Fruit fly (Drosophila melanogaster) whole organism, embryonic: ENCODE data around the gene D.
A peak's percentile ranks its signal among the peaks of the same experiment; 100 is the strongest.

Experiments
- Bdp1 ChIP-seq: fragments of 200-800 bp; sonication (Bioruptor generic); optimal IDR thresholded peaks from 3 replicates; lab custom pipeline; 2016; ENCODE audit warnings: missing biosample characterization, missing genetic modification characterization
- CG10654 ChIP-seq: fragments of 200-800 bp; sonication (Bioruptor generic); optimal IDR thresholded peaks from 2 replicates; lab custom pipeline; 2016; ENCODE audit warnings: missing biosample characterization, missing genetic modification characterization
- CG11696 ChIP-seq: fragments of 200-800 bp; sonication (Bioruptor generic); IDR thresholded peaks from 2 replicates; pipeline ENCODE4 v1.3.6; 2022; ENCODE audit warnings: missing biosample characterization, missing genetic modification characterization
- CG12104 ChIP-seq: fragments of 200-800 bp; sonication (Bioruptor generic); optimal IDR thresholded peaks from 3 replicates; lab custom pipeline; 2016; ENCODE audit warnings: missing biosample characterization, missing genetic modification characterization
- CG1233 ChIP-seq: fragments of 200-800 bp; sonication (Bioruptor generic); optimal IDR thresholded peaks from 4 replicates; lab custom pipeline; 2018; ENCODE audit warnings: missing biosample characterization, mild to moderate bottlenecking, missing genetic modification characterization
- CG12391 ChIP-seq: fragments of 200-800 bp; sonication (Bioruptor generic); optimal IDR thresholded peaks from 3 replicates; lab custom pipeline; 2018; ENCODE audit warnings: missing biosample characterization, mild to moderate bottlenecking, missing genetic modification characterization, moderate library complexity
- CG12659 ChIP-seq: fragments of 200-800 bp; sonication (Bioruptor generic); optimal IDR thresholded peaks from 3 replicates; lab custom pipeline; 2017; ENCODE audit warnings: mild to moderate bottlenecking, missing biosample characterization, missing genetic modification reagents, missing genetic modification characterization
- CG13296 ChIP-seq: fragments of 200-800 bp; sonication (Bioruptor generic); optimal IDR thresholded peaks from 3 replicates; lab custom pipeline; 2018; ENCODE audit warnings: missing biosample characterization, mild to moderate bottlenecking, missing genetic modification characterization
- CG14710 ChIP-seq: fragments of 200-800 bp; sonication (Bioruptor generic); optimal IDR thresholded peaks from 3 replicates; lab custom pipeline; 2019; ENCODE audit warnings: missing biosample characterization, mild to moderate bottlenecking, missing genetic modification characterization, moderate library complexity
- CG1529 ChIP-seq: fragments of 200-800 bp; sonication (Bioruptor generic); optimal IDR thresholded peaks from 3 replicates; lab custom pipeline; 2018; ENCODE audit warnings: missing biosample characterization, missing genetic modification characterization
- CG17186 ChIP-seq: fragments of 200-800 bp; sonication (Bioruptor generic); optimal IDR thresholded peaks from 3 replicates; lab custom pipeline; 2017; ENCODE audit warnings: missing biosample characterization, missing genetic modification reagents, missing genetic modification characterization
- CG18262 ChIP-seq: fragments of 200-800 bp; optimal IDR thresholded peaks from 3 replicates; lab custom pipeline; 2019; ENCODE audit warnings: missing biosample characterization, mild to moderate bottlenecking, missing genetic modification characterization, moderate library complexity
- CG18599 ChIP-seq: fragments of 200-800 bp; sonication (Bioruptor generic); optimal IDR thresholded peaks from 3 replicates; lab custom pipeline; 2017; ENCODE audit warnings: missing biosample characterization, missing genetic modification characterization, mild to moderate bottlenecking, moderate library complexity, missing genetic modification reagents
- CG18764 ChIP-seq: fragments of 200-800 bp; sonication (Bioruptor generic); optimal IDR thresholded peaks from 3 replicates; lab custom pipeline; 2016; ENCODE audit warnings: missing biosample characterization, missing genetic modification characterization
- CG2202 ChIP-seq: fragments of 200-800 bp; sonication (Bioruptor generic); optimal IDR thresholded peaks from 2 replicates; lab custom pipeline; 2018; ENCODE audit warnings: missing biosample characterization, mild to moderate bottlenecking, missing genetic modification characterization
- CG2712 ChIP-seq: fragments of 200-800 bp; optimal IDR thresholded peaks from 3 replicates; lab custom pipeline; 2019; ENCODE audit warnings: missing biosample characterization, mild to moderate bottlenecking, missing genetic modification characterization, moderate library complexity
- CG43689 ChIP-seq: fragments of 200-800 bp; sonication (Bioruptor generic); IDR thresholded peaks from 2 replicates; pipeline ENCODE4 v1.3.6; 2022; ENCODE audit warnings: missing biosample characterization, missing genetic modification characterization
- CG4707 ChIP-seq: fragments of 200-800 bp; sonication (Bioruptor generic); optimal IDR thresholded peaks from 2 replicates; lab custom pipeline; 2018; ENCODE audit warnings: missing biosample characterization, mild to moderate bottlenecking, missing genetic modification characterization, moderate library complexity
- CG5180 ChIP-seq: fragments of 200-800 bp; sonication (Bioruptor generic); optimal IDR thresholded peaks from 3 replicates; lab custom pipeline; 2017; ENCODE audit warnings: missing biosample characterization, missing genetic modification characterization, mild to moderate bottlenecking, moderate library complexity, missing genetic modification reagents
- CG6765 ChIP-seq: fragments of 200-800 bp; sonication (Bioruptor generic); optimal IDR thresholded peaks from 3 replicates; lab custom pipeline; 2017; ENCODE audit warnings: missing biosample characterization, mild to moderate bottlenecking, missing genetic modification characterization
- CG6813 ChIP-seq: fragments of 200-800 bp; sonication (Bioruptor generic); optimal IDR thresholded peaks from 2 replicates; lab custom pipeline; 2017; ENCODE audit warnings: missing biosample characterization, missing genetic modification characterization, mild to moderate bottlenecking, moderate library complexity, missing genetic modification reagents
- CG7928 ChIP-seq: fragments of 200-800 bp; sonication (Bioruptor generic); optimal IDR thresholded peaks from 2 replicates; lab custom pipeline; 2017; ENCODE audit warnings: missing biosample characterization, mild to moderate bottlenecking, missing genetic modification characterization
- CG9876 ChIP-seq: fragments of 200-800 bp; sonication (Bioruptor generic); optimal IDR thresholded peaks from 2 replicates; lab custom pipeline; 2016; ENCODE audit warnings: missing biosample characterization, missing genetic modification characterization
- D19A ChIP-seq: fragments of 200-800 bp; optimal IDR thresholded peaks from 3 replicates; lab custom pipeline; 2019; ENCODE audit warnings: missing biosample characterization, mild to moderate bottlenecking, missing genetic modification characterization, moderate library complexity
- Dbx ChIP-seq: fragments of 200-800 bp; sonication (Bioruptor generic); IDR thresholded peaks from 3 replicates; pipeline ENCODE4 v1.3.6; 2022; ENCODE audit warnings: missing biosample characterization, missing genetic modification characterization
- Hand ChIP-seq: fragments of 200-800 bp; sonication (Bioruptor generic); optimal IDR thresholded peaks from 2 replicates; lab custom pipeline; 2017; ENCODE audit warnings: mild to moderate bottlenecking, missing biosample characterization, missing genetic modification reagents, missing genetic modification characterization
- Taf1 ChIP-seq: fragments of 200-800 bp; sonication (Bioruptor generic); IDR thresholded peaks from 2 replicates; pipeline ENCODE4 v1.3.6; 2022; ENCODE audit warnings: missing biosample characterization, missing genetic modification characterization
- az2 ChIP-seq: fragments of 200-800 bp; sonication (Bioruptor generic); optimal IDR thresholded peaks from 3 replicates; lab custom pipeline; 2016; ENCODE audit warnings: missing biosample characterization, missing genetic modification characterization
- bab2 ChIP-seq: fragments of 200-800 bp; sonication (Bioruptor generic); optimal IDR thresholded peaks from 2 replicates; lab custom pipeline; 2016; ENCODE audit warnings: missing biosample characterization, missing genetic modification characterization
- bsh ChIP-seq, 2 experiments: fragments of 200-800 bp; sonication (Bioruptor generic); optimal IDR thresholded peaks; 2 replicates each; lab custom pipeline; 2017 to 2018; ENCODE audit warnings: mild to moderate bottlenecking in 2 of 2, missing biosample characterization in 2 of 2, missing genetic modification characterization in 2 of 2, moderate library complexity in 1 of 2
- cas ChIP-seq: fragments of 200-800 bp; sonication (Bioruptor generic); IDR thresholded peaks from 2 replicates; pipeline ENCODE4 v1.3.6; 2022; ENCODE audit warnings: missing biosample characterization, missing genetic modification characterization
- chm ChIP-seq: fragments of 200-800 bp; sonication (Bioruptor generic); IDR thresholded peaks from 2 replicates; pipeline ENCODE4 v1.3.6; 2022; ENCODE audit warnings: missing biosample characterization, missing genetic modification characterization
- da ChIP-seq: fragments of 200-800 bp; sonication (Bioruptor generic); optimal IDR thresholded peaks from 2 replicates; lab custom pipeline; 2016; ENCODE audit warnings: missing biosample characterization, missing genetic modification characterization
- dmrt99B ChIP-seq: fragments of 200-800 bp; sonication (Bioruptor generic); optimal IDR thresholded peaks from 2 replicates; lab custom pipeline; 2018; ENCODE audit warnings: missing biosample characterization, mild to moderate bottlenecking, missing genetic modification characterization, moderate library complexity
- dpn ChIP-seq, 2 experiments: fragments of 200-800 bp; sonication (Bioruptor generic); optimal IDR thresholded peaks; 3 replicates each; lab custom pipeline; 2016; ENCODE audit warnings: missing biosample characterization in 2 of 2, missing genetic modification characterization in 2 of 2
- eve ChIP-seq, 2 experiments: fragments of >200 bp; optimal IDR thresholded peaks; 2 replicates each; lab custom pipeline; 2017; ENCODE audit warnings: missing biosample characterization in 2 of 2, missing genetic modification characterization in 2 of 2
- hth ChIP-seq: fragments of >200 bp; optimal IDR thresholded peaks from 2 replicates; lab custom pipeline; 2017; ENCODE audit warnings: inconsistent platforms
- kay ChIP-seq: fragments of 200-800 bp; sonication (Bioruptor generic); optimal IDR thresholded peaks from 2 replicates; lab custom pipeline; 2016; ENCODE audit warnings: missing biosample characterization, missing genetic modification characterization
- kni ChIP-seq: fragments of 200-800 bp; sonication (Bioruptor generic); optimal IDR thresholded peaks from 3 replicates; lab custom pipeline; 2017; ENCODE audit warnings: mild to moderate bottlenecking, missing biosample characterization, missing genetic modification reagents, missing genetic modification characterization
- mam ChIP-seq: fragments of 200-800 bp; sonication (Bioruptor generic); optimal IDR thresholded peaks from 3 replicates; lab custom pipeline; 2016; ENCODE audit warnings: missing biosample characterization, missing genetic modification characterization
- nau ChIP-seq: fragments of 200-800 bp; sonication (Bioruptor generic); optimal IDR thresholded peaks from 3 replicates; lab custom pipeline; 2017; ENCODE audit warnings: missing biosample characterization, mild to moderate bottlenecking, missing genetic modification characterization, missing genetic modification reagents
- nerfin-1 ChIP-seq: fragments of 200-800 bp; sonication (Bioruptor generic); optimal IDR thresholded peaks from 3 replicates; lab custom pipeline; 2019; ENCODE audit warnings: missing biosample characterization, mild to moderate bottlenecking, missing genetic modification characterization, moderate library complexity
- odd ChIP-seq: fragments of 200-800 bp; sonication (Bioruptor generic); optimal IDR thresholded peaks from 2 replicates; lab custom pipeline; 2017; ENCODE audit warnings: missing biosample characterization, mild to moderate bottlenecking, missing genetic modification characterization
- org-1 ChIP-seq: fragments of 200-800 bp; sonication (Bioruptor generic); optimal IDR thresholded peaks from 2 replicates; lab custom pipeline; 2017; ENCODE audit warnings: missing biosample characterization, missing genetic modification characterization
- pfk ChIP-seq: fragments of 200-800 bp; sonication (Bioruptor generic); optimal IDR thresholded peaks from 2 replicates; lab custom pipeline; 2018; ENCODE audit warnings: missing biosample characterization, mild to moderate bottlenecking, missing genetic modification characterization, moderate library complexity
- pzg ChIP-seq: fragments of 200-800 bp; sonication (Bioruptor generic); optimal IDR thresholded peaks from 3 replicates; lab custom pipeline; 2018; ENCODE audit warnings: missing biosample characterization, mild to moderate bottlenecking, missing genetic modification characterization, moderate library complexity
- sens ChIP-seq: fragments of 200-800 bp; sonication (Bioruptor generic); peaks from one replicate; lab custom pipeline; 2016; ENCODE audit warnings: missing biosample characterization, missing genetic modification characterization
- sqz ChIP-seq: fragments of 200-800 bp; sonication (Bioruptor generic); optimal IDR thresholded peaks from 3 replicates; lab custom pipeline; 2018; ENCODE audit warnings: missing biosample characterization, mild to moderate bottlenecking, missing genetic modification characterization
- tio ChIP-seq: fragments of 200-800 bp; sonication (Bioruptor generic); optimal IDR thresholded peaks from 2 replicates; lab custom pipeline; 2017; ENCODE audit warnings: missing biosample characterization, missing genetic modification characterization, inconsistent platforms
- tup ChIP-seq: fragments of 200-800 bp; sonication (Bioruptor generic); optimal IDR thresholded peaks from 2 replicates; lab custom pipeline; 2016; ENCODE audit warnings: missing biosample characterization, mild to moderate bottlenecking, missing genetic modification characterization, moderate library complexity

D gene

dm6 chr3L:14195714-14196113, 17.3 kb upstream of the D start (continued):
- TF ChIP-seq Bdp1, result no peak
- TF ChIP-seq CG14710, result peak; percentile 26
- 0 out of 2 replicates have a peak, but pooled peaks have one; percentile 8 for TF ChIP-seq CG11696 (GFP tag; lab: Robert Waterston, UW)
- TF ChIP-seq CG10654 (GFP tag; lab: Kevin White, UChicago), result peak; percentile 1
- TF ChIP-seq nerfin-1, result peak; percentile 37
- TF ChIP-seq mam (GFP tag; lab: Kevin White, UChicago), result no peak
- TF ChIP-seq nau, result peak; percentile 58
- TF ChIP-seq D19A (tag; lab: Kevin White, UChicago), result peak; percentile 20
- peak; percentile 32 for TF ChIP-seq CG12659 (GFP tag; lab: Kevin White, UChicago)
- TF ChIP-seq odd (GFP tag; lab: Kevin White, UChicago), result peak; percentile 73
- peak; percentile 38 for TF ChIP-seq CG5180
- TF ChIP-seq CG13296 (GFP tag; lab: Kevin White, UChicago), result peak; percentile 55
- no peak for TF ChIP-seq kay (GFP tag; lab: Kevin White, UChicago)
- peak; percentile 26 for TF ChIP-seq CG6765 (GFP tag; lab: Kevin White, UChicago)
- peak; percentile 53 for TF ChIP-seq kni
- TF ChIP-seq Dbx (GFP tag; lab: Robert Waterston, UW), result 0 out of 3 replicates have a peak, but pooled peaks have one; percentile 21
- no peak for TF ChIP-seq pfk (GFP tag; lab: Kevin White, UChicago)
- peak; percentile 81 for TF ChIP-seq sens (GFP tag; lab: Kevin White, UChicago)
- TF ChIP-seq CG18599, result peak; percentile 53
- TF ChIP-seq tup (GFP tag; lab: Kevin White, UChicago), result peak; percentile 17
- TF ChIP-seq CG9876, result peak; percentile 1
- peak; percentile 52 for TF ChIP-seq CG1529 (GFP tag; lab: Kevin White, UChicago)
- TF ChIP-seq CG6813 (GFP tag; lab: Kevin White, UChicago), result peak; percentile 49
- peak; percentile 53 for TF ChIP-seq CG18262
- no peak for TF ChIP-seq Taf1 (GFP tag; lab: Robert Waterston, UW)
- TF ChIP-seq tio (GFP tag; lab: Kevin White, UChicago), result peak; percentile 17
- TF ChIP-seq CG18764 (GFP tag; lab: Kevin White, UChicago), result peak; percentile 25
- TF ChIP-seq dmrt99B (tag; lab: Kevin White, UChicago), result peak; percentile 38
- peak; percentile 51; the same call in 1 of the 2 replicates for TF ChIP-seq chm (GFP tag; lab: Robert Waterston, UW)
- no peak for TF ChIP-seq Hand
- TF ChIP-seq eve (GFP tag; optimal IDR thresholded peaks at IDR 0.05; lab: Kevin White, UChicago), result peak in 1 of 2 experiments; percentile 62
- peak; percentile 13 for TF ChIP-seq CG12391 (tag; lab: Kevin White, UChicago)
- peak; percentile 41 for TF ChIP-seq CG2712
- no peak for TF ChIP-seq pzg
- peak; percentile 40 for TF ChIP-seq CG12104 (GFP tag; lab: Kevin White, UChicago)
- TF ChIP-seq CG2202 (tag; lab: Kevin White, UChicago), result peak; percentile 39
- no peak for TF ChIP-seq CG7928
- peak; percentile 53 for TF ChIP-seq CG1233 (GFP tag; lab: Kevin White, UChicago)
- TF ChIP-seq hth (lab: Kevin White, UChicago), result no peak
- peak; percentile 0 for TF ChIP-seq org-1 (GFP tag; lab: Kevin White, UChicago)
- TF ChIP-seq az2 (GFP tag; lab: Kevin White, UChicago), result no peak
- peak in 1 of 2 experiments; percentile 34 for TF ChIP-seq dpn (GFP tag; optimal IDR thresholded peaks at IDR 0.05; lab: Kevin White, UChicago)
- peak; percentile 13 for TF ChIP-seq bab2 (GFP tag; lab: Kevin White, UChicago)
- no peak for TF ChIP-seq cas (GFP tag; lab: Robert Waterston, UW)
- TF ChIP-seq CG43689 (GFP tag; lab: Robert Waterston, UW), result no peak
- TF ChIP-seq bsh (GFP tag; optimal IDR thresholded peaks at IDR 0.05; lab: Kevin White, UChicago), result peak in 1 of 2 experiments; percentile 58
- peak; percentile 67 for TF ChIP-seq sqz (GFP tag; lab: Kevin White, UChicago)
- TF ChIP-seq da (GFP tag; lab: Kevin White, UChicago), result peak; percentile 4
- peak; percentile 72 for TF ChIP-seq CG4707 (GFP tag; lab: Kevin White, UChicago)
- TF ChIP-seq CG17186 (GFP tag; lab: Kevin White, UChicago), result no peak
